Fruit fly (Drosophila melanogaster): ENCODE data around the gene Mkp.
A peak's percentile ranks its signal among the peaks of the same experiment; 100 is the strongest.

The Mkp gene

dm6 chr3L:160446-161094 lies 23.8 kb downstream of the Mkp start:
- TF ChIP-seq HLHmδ (GFP tag; optimal IDR thresholded peaks at IDR 0.05) (peak; percentile 64), CG6254 (GFP tag; optimal IDR thresholded peaks at IDR 0.05) (no peak), CG11247 (GFP tag; IDR thresholded peaks at IDR 0.05) (no peak), gcm2 (GFP tag; optimal IDR thresholded peaks at IDR 0.05) (peak; percentile 5), pan (optimal IDR thresholded peaks at IDR 0.05) (no peak), pan (GFP tag; optimal IDR thresholded peaks at IDR 0.05 in 1 of 2, IDR thresholded peaks at IDR 0.05 in 1 of 2) (peak in 1 of 2 experiments; percentile 62), zf30C (GFP tag; optimal IDR thresholded peaks at IDR 0.05) (peak; percentile 33), CG13624 (GFP tag; optimal IDR thresholded peaks at IDR 0.05) (no peak), CG30403 (GFP tag; optimal IDR thresholded peaks at IDR 0.05) (no peak), gcm (GFP tag; optimal IDR thresholded peaks at IDR 0.05) (peak; percentile 37), CG18764 (GFP tag; optimal IDR thresholded peaks at IDR 0.05) (no peak), mirr (GFP tag; optimal IDR thresholded peaks at IDR 0.05) (peak; percentile 72), vvl (GFP tag; IDR thresholded peaks at IDR 0.05) (peak; percentile 60; the same call in 1 of the 2 replicates), yki (optimal IDR thresholded peaks at IDR 0.05) (no peak), sr (GFP tag; IDR thresholded peaks at IDR 0.05) (peak; percentile 14; the same call in 1 of the 3 replicates), bowl (GFP tag; IDR thresholded peaks at IDR 0.05) (0 out of 2 replicates have a peak, but pooled peaks have one; percentile 13), ash1 (GFP tag; optimal IDR thresholded peaks at IDR 0.05) (peak; percentile 55), sens (GFP tag) (peak; percentile 22), CG12236 (GFP tag; optimal IDR thresholded peaks at IDR 0.05) (no peak), Eip74EF (GFP tag; optimal IDR thresholded peaks at IDR 0.05) (peak in 1 of 2 experiments; percentile 41), CG6765 (GFP tag; optimal IDR thresholded peaks at IDR 0.05) (peak; percentile 7), sqz (GFP tag; optimal IDR thresholded peaks at IDR 0.05) (no peak), caup (GFP tag; optimal IDR thresholded peaks at IDR 0.05; ENCODE audit: severe bottlenecking) (peak; percentile 8), CG13894 (tag; optimal IDR thresholded peaks at IDR 0.05) (peak; percentile 79), amos (GFP tag; IDR thresholded peaks at IDR 0.05; ENCODE audit: partially characterized antibody) (peak; percentile 43; the same call in 1 of the 2 replicates), chinmo (GFP tag; IDR thresholded peaks at IDR 0.05; ENCODE audit: partially characterized antibody) (peak; percentile 95; the same call in 3 of the 4 replicates), Xbp1 (GFP tag; optimal IDR thresholded peaks at IDR 0.05) (no peak), bigmax (GFP tag; optimal IDR thresholded peaks at IDR 0.05) (peak; percentile 51), MESR4 (GFP tag; optimal IDR thresholded peaks at IDR 0.05) (no peak), HmgD (GFP tag; optimal IDR thresholded peaks at IDR 0.05) (no peak), B-H2 (GFP tag; optimal IDR thresholded peaks at IDR 0.05) (peak; percentile 38), Med (GFP tag) (peak; percentile 91), CG16779 (GFP tag; IDR thresholded peaks at IDR 0.05) (no peak), dpn (GFP tag; optimal IDR thresholded peaks at IDR 0.05) (no peak), dmrt11E (tag; optimal IDR thresholded peaks at IDR 0.05) (no peak), CG31365 (tag; optimal IDR thresholded peaks at IDR 0.05) (no peak), kni (GFP tag; optimal IDR thresholded peaks at IDR 0.05) (peak; percentile 48), onecut (GFP tag; IDR thresholded peaks at IDR 0.05) (0 out of 2 replicates have a peak, but pooled peaks have one; percentile 11), C15 (GFP tag; IDR thresholded peaks at IDR 0.05) (no peak), Fer1 (GFP tag; optimal IDR thresholded peaks at IDR 0.05) (peak; percentile 22), CG2199 (GFP tag; IDR thresholded peaks at IDR 0.05) (peak; percentile 85; the same call in 2 of the 3 replicates), CG1832 (GFP tag; optimal IDR thresholded peaks at IDR 0.05) (no peak), CG7987 (GFP tag; optimal IDR thresholded peaks at IDR 0.05) (peak; percentile 14), bbx (GFP tag; IDR thresholded peaks at IDR 0.05; ENCODE audit: partially characterized antibody) (peak; percentile 59; the same call in 1 of the 2 replicates), CG7928 (GFP tag; optimal IDR thresholded peaks at IDR 0.05) (no peak), ken (GFP tag; IDR thresholded peaks at IDR 0.05) (peak; percentile 14; the same call in 1 of the 3 replicates), CG14050 (GFP tag; IDR thresholded peaks at IDR 0.05) (no peak), pho (GFP tag; optimal IDR thresholded peaks at IDR 0.05) (no peak), Hmr (GFP tag; optimal IDR thresholded peaks at IDR 0.05) (peak; percentile 21)

Measured in whole organism, embryonic.